Worm (Caenorhabditis elegans): ENCODE measurements around the gene T22C8.6.

- TF ChIP-seq tab-1 (GFP tag; IDR thresholded peaks at IDR 0.05), result no peak
- no peak for TF ChIP-seq cog-1 (tag; optimal IDR thresholded peaks at IDR 0.05)
- no peak for TF ChIP-seq T22C8.4 (GFP tag; IDR thresholded peaks at IDR 0.05)
- TF ChIP-seq ztf-23 (GFP tag; IDR thresholded peaks at IDR 0.05), result no peak
- TF ChIP-seq flt-1 (GFP tag; IDR thresholded peaks at IDR 0.05), result no peak
- TF ChIP-seq klf-2 (GFP tag; conservative IDR thresholded peaks at IDR 0.05), result no peak
- TF ChIP-seq ref-1 (GFP tag; conservative IDR thresholded peaks at IDR 0.05), result no peak
- TF ChIP-seq med-1 (GFP tag; optimal IDR thresholded peaks at IDR 0.05; ENCODE audit: insufficient read depth), result no peak
- TF ChIP-seq ztf-29 (GFP tag; IDR thresholded peaks at IDR 0.05), result no peak
Measured at ce11 chrII:8610085-8610484, 20.0 kb downstream of the T22C8.6 start, which contains the start of gene F28C6.9.

Data from whole organism, midembryonic.